Fruit fly (Drosophila melanogaster) whole organism, pupa: ENCODE measurements around the gene daed.

Experiments used
- CG13204 ChIP-seq: fragments of 200-800 bp; sonication (Bioruptor generic); optimal IDR thresholded peaks from 2 replicates; lab custom pipeline; 2018; ENCODE audit warnings: missing biosample characterization, mild to moderate bottlenecking, missing genetic modification characterization, moderate library complexity
- CG17806 ChIP-seq: fragments of 200-800 bp; sonication (Bioruptor generic); optimal IDR thresholded peaks from 2 replicates; lab custom pipeline; 2018; ENCODE audit warnings: missing biosample characterization, mild to moderate bottlenecking, missing genetic modification characterization, moderate library complexity
- CG34367 ChIP-seq: fragments of 200-800 bp; sonication (Bioruptor generic); optimal IDR thresholded peaks from 2 replicates; lab custom pipeline; 2018; ENCODE audit warnings: missing biosample characterization, mild to moderate bottlenecking, missing genetic modification characterization
- CG9948 ChIP-seq: fragments of 200-800 bp; sonication (Bioruptor generic); optimal IDR thresholded peaks from 2 replicates; lab custom pipeline; 2018; ENCODE audit warnings: missing biosample characterization, mild to moderate bottlenecking, missing genetic modification characterization, moderate library complexity
- EcR ChIP-seq: fragments of 200-800 bp; sonication (Bioruptor generic); optimal IDR thresholded peaks from 3 replicates; lab custom pipeline; 2019; ENCODE audit warnings: missing biosample characterization, missing genetic modification characterization, mild to moderate bottlenecking, moderate library complexity, missing genetic modification reagents
- rn ChIP-seq: fragments of 200-800 bp; sonication (Bioruptor generic); IDR thresholded peaks from 2 replicates; pipeline ENCODE4 v1.3.6; 2022; ENCODE audit warnings: missing biosample characterization, missing genetic modification characterization

DNA sequence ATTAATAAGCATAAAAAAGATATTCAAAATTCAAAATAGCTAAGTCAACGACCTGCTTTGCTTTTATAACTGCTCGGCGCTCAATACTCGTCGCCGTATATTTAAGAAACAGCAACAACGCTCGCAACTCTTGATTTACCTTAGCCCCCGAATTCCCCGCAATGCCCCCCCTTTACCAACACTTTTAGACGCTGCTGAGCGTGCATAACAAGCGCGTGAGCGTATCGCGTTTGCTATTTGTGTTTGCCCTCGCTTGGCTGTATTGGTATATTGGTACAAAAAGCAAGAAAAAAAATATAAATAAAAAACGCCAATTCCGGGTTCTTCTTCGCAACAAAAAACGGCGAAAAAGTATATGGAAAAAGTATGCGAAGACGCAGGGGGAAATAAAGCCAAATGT is 50.2 kb downstream of the daed start:
- peak; percentile 20 for TF ChIP-seq CG13204 (GFP tag; lab: Kevin White, UChicago)
- TF ChIP-seq CG9948 (tag; lab: Kevin White, UChicago): no peak
- TF ChIP-seq CG34367: no peak
- no peak for TF ChIP-seq CG17806
- TF ChIP-seq rn (GFP tag; lab: Robert Waterston, UW): no peak
- no peak for TF ChIP-seq EcR (GFP tag; lab: Kevin White, UChicago)
